Worm (Caenorhabditis elegans): ENCODE results near the gene F12A10.1.

F12A10.1 gene

ce11 chrII:5544145-5544515 is 47.8 kb downstream of the F12A10.1 start (continued):
- TF ChIP-seq lin-38 (GFP tag; IDR thresholded peaks at IDR 0.05) = 0 out of 2 replicates have a peak, but pooled peaks have one; percentile 4
- no peak for TF ChIP-seq nhr-6 (tag; optimal IDR thresholded peaks at IDR 0.05)
- no peak for TF ChIP-seq nhr-48 (tag; optimal IDR thresholded peaks at IDR 0.05)
- no peak for TF ChIP-seq zag-1 (tag; optimal IDR thresholded peaks at IDR 0.05)
- TF ChIP-seq zip-2 (tag; optimal IDR thresholded peaks at IDR 0.05) = no peak
- peak; percentile 80 for TF ChIP-seq dmd-6 (GFP tag; IDR thresholded peaks at IDR 0.05)
- TF ChIP-seq unc-130 (GFP tag; optimal IDR thresholded peaks at IDR 0.05) = no peak
- no peak for TF ChIP-seq mxl-3 (GFP tag; optimal IDR thresholded peaks at IDR 0.05)
- no peak for TF ChIP-seq lir-3 (tag; optimal IDR thresholded peaks at IDR 0.05)
- peak in 1 of 2 experiments; percentile 45 for TF ChIP-seq mdl-1 (tag; optimal IDR thresholded peaks at IDR 0.05)
- TF ChIP-seq hlh-30 (tag; optimal IDR thresholded peaks at IDR 0.05; ENCODE audit: insufficient read depth) = peak; percentile 33
- TF ChIP-seq skn-1 (tag; optimal IDR thresholded peaks at IDR 0.05) = no peak
- peak; percentile 63; the same call in 1 of the 2 replicates for TF ChIP-seq madf-9 (GFP tag; conservative IDR thresholded peaks at IDR 0.05)
- peak; percentile 92 for TF ChIP-seq snpc-4 (tag; optimal IDR thresholded peaks at IDR 0.05)
- TF ChIP-seq lin-39 (tag; optimal IDR thresholded peaks at IDR 0.05) = no peak
- no peak for TF ChIP-seq Y75B8A.6 (GFP tag; IDR thresholded peaks at IDR 0.05)
- peak in 1 of 2 experiments; percentile 76 for TF ChIP-seq daf-16 (GFP tag; optimal IDR thresholded peaks at IDR 0.05)
- peak; percentile 81 for TF ChIP-seq daf-16 (tag; optimal IDR thresholded peaks at IDR 0.05)
- TF ChIP-seq daf-8 (GFP tag; IDR thresholded peaks at IDR 0.05) = no peak
- TF ChIP-seq jun-1 (tag; optimal IDR thresholded peaks at IDR 0.05) = no peak
- TF ChIP-seq nhr-10 (tag; optimal IDR thresholded peaks at IDR 0.05) = peak; percentile 72
- TF ChIP-seq tag-97 (GFP tag; IDR thresholded peaks at IDR 0.05) = no peak
- no peak for TF ChIP-seq set-16 (GFP tag; IDR thresholded peaks at IDR 0.05)
- peak; percentile 0 to 83 for TF ChIP-seq lsy-2 (tag; optimal IDR thresholded peaks at IDR 0.05)
- TF ChIP-seq mes-2 (tag; optimal IDR thresholded peaks at IDR 0.05; ENCODE audit: poor library complexity, severe bottlenecking) = peak; percentile 81
- no peak for TF ChIP-seq lin-15B (tag; optimal IDR thresholded peaks at IDR 0.05)
- 0 out of 2 replicates have a peak, but pooled peaks have one; percentile 17 for TF ChIP-seq ctbp-1 (GFP tag; IDR thresholded peaks at IDR 0.05)
- TF ChIP-seq vab-7 (GFP tag; IDR thresholded peaks at IDR 0.05) = peak; percentile 61
- 0 out of 2 replicates have a peak, but pooled peaks have one; percentile 4 for TF ChIP-seq dmd-8 (GFP tag; IDR thresholded peaks at IDR 0.05)
- no peak for TF ChIP-seq F44E2.7 (GFP tag; IDR thresholded peaks at IDR 0.05)
- TF ChIP-seq spr-1 (tag; optimal IDR thresholded peaks at IDR 0.05) = no peak
- TF ChIP-seq php-3 (GFP tag; IDR thresholded peaks at IDR 0.05) = peak; percentile 36; the same call in 1 of the 2 replicates
- TF ChIP-seq unc-62 (GFP tag; optimal IDR thresholded peaks at IDR 0.05 in 1 of 2) = peak in 1 of 2 experiments; percentile 95
- no peak for TF ChIP-seq unc-62 (tag; optimal IDR thresholded peaks at IDR 0.05)
- TF ChIP-seq hmg-1.1 (GFP tag; IDR thresholded peaks at IDR 0.05) = peak; percentile 8; the same call in 1 of the 2 replicates
- TF ChIP-seq mep-1 (tag; optimal IDR thresholded peaks at IDR 0.05) = peak; percentile 76
- TF ChIP-seq F49E8.2 (tag; optimal IDR thresholded peaks at IDR 0.05; ENCODE audit: borderline replicate concordance) = no peak
- TF ChIP-seq duxl-1 (tag; optimal IDR thresholded peaks at IDR 0.05; ENCODE audit: poor library complexity) = peak; percentile 46
- no peak for TF ChIP-seq ztf-11 (tag; optimal IDR thresholded peaks at IDR 0.05)
- no peak for TF ChIP-seq Y48G9A.11 (GFP tag; IDR thresholded peaks at IDR 0.05)
- TF ChIP-seq mdt-29 (GFP tag; IDR thresholded peaks at IDR 0.05) = peak; percentile 97
- peak; percentile 46; the same call in 1 of the 2 replicates for TF ChIP-seq nhr-41 (GFP tag; IDR thresholded peaks at IDR 0.05)
- no peak for TF ChIP-seq lin-29 (GFP tag; IDR thresholded peaks at IDR 0.05)
- peak; percentile 62; the same call in 1 of the 2 replicates for TF ChIP-seq dmd-9 (GFP tag; IDR thresholded peaks at IDR 0.05)
- TF ChIP-seq ztf-7 (tag; optimal IDR thresholded peaks at IDR 0.05) = no peak
- TF ChIP-seq daf-12 (tag; optimal IDR thresholded peaks at IDR 0.05) = no peak
- no peak for TF ChIP-seq Y5F2A.4 (GFP tag; optimal IDR thresholded peaks at IDR 0.05)
- no peak for TF ChIP-seq nhr-111 (GFP tag; optimal IDR thresholded peaks at IDR 0.05)
- TF ChIP-seq hif-1 (tag; optimal IDR thresholded peaks at IDR 0.05) = peak in 1 of 2 experiments; percentile 34
- TF ChIP-seq arid-1 (GFP tag; conservative IDR thresholded peaks at IDR 0.05) = peak; percentile 74
- TF ChIP-seq nhr-42 (GFP tag; IDR thresholded peaks at IDR 0.05) = peak; percentile 86
